Fruit fly (Drosophila melanogaster) ovary, adult (tissue): ENCODE measurements around the gene CG32243.

Source experiments
- CG17801 ChIP-seq: fragments of 200-800 bp; optimal IDR thresholded peaks from 2 replicates; lab custom pipeline; 2019; ENCODE audit warnings: missing biosample characterization, mild to moderate bottlenecking, missing genetic modification characterization, moderate library complexity; ENCODE audit not compliant: partially characterized antibody

Gene CG32243

DNA sequence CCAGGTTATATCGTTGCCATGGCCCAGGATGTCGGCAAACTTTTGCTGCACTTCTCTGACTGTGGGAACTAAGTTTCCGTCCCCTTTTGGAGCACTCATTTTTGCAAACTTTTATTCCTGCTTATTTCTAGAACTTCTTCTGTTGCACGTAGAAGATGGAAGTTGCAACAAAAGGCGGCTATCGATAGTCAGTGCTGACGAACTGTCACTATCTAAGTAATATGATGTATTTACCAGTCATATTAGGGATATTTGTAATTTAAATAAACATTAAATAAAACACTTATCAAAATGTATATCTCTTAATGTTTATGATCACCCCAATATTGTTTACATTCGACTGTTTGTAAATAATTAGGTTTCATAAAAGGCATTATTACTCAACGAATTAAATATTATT is at the start of gene CG32243:
Gene CG32243 (minus strand): TSS at position 175 of the 400 bp plus-strand sequence.
- TF ChIP-seq CG17801 (GFP tag; lab: Kevin White, UChicago), result no peak

dm6 chr3L:4590051-4590450 is 49.0 kb upstream of the CG32243 start:
- no peak for TF ChIP-seq CG17801 (GFP tag; lab: Kevin White, UChicago)

DNA sequence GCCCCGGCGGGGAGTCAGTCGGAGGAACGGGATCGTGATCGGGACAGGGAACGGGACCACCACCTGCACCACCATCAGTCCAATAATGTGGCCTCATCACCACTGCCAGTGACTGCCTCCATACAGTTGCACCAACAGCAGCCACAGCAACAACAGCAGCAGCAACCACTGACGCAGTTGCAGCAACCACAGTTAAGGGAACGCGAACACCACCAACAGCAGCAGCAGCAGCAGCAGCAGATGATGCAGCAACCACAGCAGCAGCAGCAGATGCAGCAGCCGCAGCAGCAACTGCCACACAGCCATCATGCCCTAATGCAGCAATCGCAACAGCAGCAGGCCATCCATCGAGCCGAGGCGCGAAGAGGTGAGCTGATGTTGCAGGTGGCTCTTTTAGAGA is 34.3 kb upstream of the CG32243 start:
- no peak for TF ChIP-seq CG17801 (GFP tag; lab: Kevin White, UChicago)

DNA sequence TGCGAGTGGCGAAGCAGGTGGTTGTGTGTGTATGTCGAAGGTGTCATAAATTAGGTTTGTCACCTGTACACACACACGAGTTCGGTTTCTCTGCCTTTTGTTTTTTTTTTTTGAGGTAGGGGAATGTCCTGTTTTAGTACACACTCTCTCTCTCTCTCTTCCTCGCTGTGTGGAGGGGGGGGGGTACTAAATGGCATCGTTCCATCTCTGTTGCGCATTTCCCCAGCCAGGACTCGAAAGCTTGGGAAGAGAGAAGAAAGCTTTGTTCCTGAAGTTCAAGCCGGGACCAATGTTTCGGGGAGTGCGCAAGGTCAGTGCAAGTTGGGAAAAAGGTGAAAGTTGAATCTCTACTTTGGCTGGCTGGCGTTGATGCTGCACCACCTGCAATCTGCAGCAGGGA is 33.4 kb upstream of the CG32243 start:
- no peak for TF ChIP-seq CG17801 (GFP tag; lab: Kevin White, UChicago)

DNA sequence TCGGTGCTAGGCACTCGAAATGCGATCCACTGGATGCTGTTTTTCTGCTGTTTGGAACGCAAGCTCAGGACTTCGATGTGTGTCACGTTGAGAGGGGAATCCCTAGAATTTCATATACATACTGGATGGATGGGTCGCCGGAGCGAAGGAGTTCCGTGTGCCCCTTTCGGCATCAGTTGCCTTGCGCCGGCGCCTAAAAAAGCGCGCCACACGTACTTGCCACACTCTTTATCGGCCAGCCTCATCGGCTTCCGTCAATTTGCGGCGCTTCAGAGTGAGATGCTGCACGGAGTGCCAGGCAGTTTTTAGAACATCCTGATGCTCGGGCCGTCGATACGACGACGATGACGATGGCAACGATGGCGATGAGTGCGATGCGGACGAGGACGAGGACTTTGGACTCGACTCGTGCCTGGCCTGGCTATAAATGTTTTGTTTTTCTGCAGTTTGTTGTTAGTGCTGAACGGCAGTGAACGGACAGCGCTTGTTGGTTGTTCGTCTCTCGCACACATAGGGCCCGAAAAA is 15.8 kb upstream of the CG32243 start:
- TF ChIP-seq CG17801 (GFP tag; lab: Kevin White, UChicago), result no peak

- TF ChIP-seq CG17801 (GFP tag; lab: Kevin White, UChicago), result no peak
Measured at dm6 chr3L:4555787-4556186, 14.7 kb upstream of the CG32243 start, which contains the start of gene CG42540. Gene CG42540 (plus strand): TSS chr3L:4556087.

dm6 chr3L:4555136-4555535 is 14.1 kb upstream of the CG32243 start, which contains the start of gene CG33777:
Gene CG33777 (minus strand): TSS chr3L:4555236.
- TF ChIP-seq CG17801 (GFP tag; lab: Kevin White, UChicago), result no peak

- no peak for TF ChIP-seq CG17801 (GFP tag; lab: Kevin White, UChicago)
Measured at dm6 chr3L:4554216-4554615, 13.2 kb upstream of the CG32243 start.

DNA sequence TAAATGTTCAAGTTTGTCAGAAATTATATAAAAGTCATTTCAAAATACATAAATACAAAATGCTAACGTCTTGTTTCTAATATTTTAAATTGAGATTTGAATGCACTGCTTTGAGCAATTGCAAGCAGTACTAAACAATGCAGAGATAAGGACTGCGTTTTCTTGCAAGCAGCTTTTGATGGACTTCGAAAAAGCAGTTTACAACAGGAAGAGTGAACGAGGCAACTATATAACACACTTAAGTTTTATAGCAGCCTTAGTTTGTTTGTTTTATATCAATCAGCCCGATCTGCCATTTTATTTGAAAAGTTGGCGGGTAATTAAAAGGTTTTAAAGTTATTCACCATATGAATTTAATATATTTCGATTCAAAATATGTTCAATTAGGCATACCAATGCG is 12.4 kb upstream of the CG32243 start:
- no peak for TF ChIP-seq CG17801 (GFP tag; lab: Kevin White, UChicago)

DNA sequence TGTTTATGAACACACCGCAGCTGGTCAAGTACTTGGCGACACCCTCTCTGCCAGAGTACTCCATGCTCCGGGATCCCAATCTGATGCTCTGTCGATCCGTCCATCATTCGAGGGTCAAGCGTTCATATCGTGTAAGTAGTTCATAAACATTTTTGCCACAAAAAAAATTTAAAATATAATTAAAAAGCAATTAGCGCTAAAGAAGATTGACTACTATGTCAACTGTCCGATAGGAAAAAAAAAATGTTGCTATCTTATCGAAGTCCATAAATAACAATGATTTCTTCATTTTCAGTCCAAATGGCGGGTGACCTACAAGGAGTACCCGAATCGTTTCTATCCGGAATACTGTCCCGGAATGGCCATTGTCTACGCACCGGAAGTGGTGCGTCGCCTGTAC is 10.8 kb upstream of the CG32243 start:
- no peak for TF ChIP-seq CG17801 (GFP tag; lab: Kevin White, UChicago)

DNA sequence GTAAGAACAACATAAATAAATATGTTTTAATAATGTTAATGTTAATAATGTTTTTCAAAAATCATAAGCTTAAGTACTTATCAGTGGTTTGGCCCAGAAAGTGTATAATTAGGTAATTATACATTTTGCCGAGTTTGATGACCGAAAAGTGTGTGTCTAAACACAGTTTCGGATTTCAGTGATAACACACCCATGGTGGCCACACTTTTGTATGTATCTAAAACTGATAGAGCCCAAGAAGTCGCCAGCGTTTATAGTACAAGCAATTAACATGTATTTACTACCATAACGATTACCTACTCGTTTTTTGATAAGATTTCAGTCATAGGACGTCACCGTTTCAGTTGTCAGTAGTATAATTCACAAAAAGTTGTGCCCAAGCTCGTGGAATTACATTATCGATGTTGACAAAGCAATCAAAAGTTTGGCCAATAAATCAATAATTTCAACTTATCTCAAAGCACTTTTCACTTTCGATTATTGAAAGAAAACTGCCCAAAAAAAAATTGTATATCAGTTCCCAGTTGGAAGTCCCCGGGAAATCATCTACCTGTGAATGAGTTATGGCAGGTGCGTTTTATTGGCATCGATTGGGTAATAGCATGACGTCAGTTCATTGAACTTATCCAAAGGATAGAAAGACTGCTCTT is 9.2 kb upstream of the CG32243 start:
- no peak for TF ChIP-seq CG17801 (GFP tag; lab: Kevin White, UChicago)

dm6 chr3L:4549341-4549740 is 8.3 kb upstream of the CG32243 start:
- no peak for TF ChIP-seq CG17801 (GFP tag; lab: Kevin White, UChicago)

dm6 chr3L:4548380-4548779 is 7.3 kb upstream of the CG32243 start:
- TF ChIP-seq CG17801 (GFP tag; lab: Kevin White, UChicago), result no peak

DNA sequence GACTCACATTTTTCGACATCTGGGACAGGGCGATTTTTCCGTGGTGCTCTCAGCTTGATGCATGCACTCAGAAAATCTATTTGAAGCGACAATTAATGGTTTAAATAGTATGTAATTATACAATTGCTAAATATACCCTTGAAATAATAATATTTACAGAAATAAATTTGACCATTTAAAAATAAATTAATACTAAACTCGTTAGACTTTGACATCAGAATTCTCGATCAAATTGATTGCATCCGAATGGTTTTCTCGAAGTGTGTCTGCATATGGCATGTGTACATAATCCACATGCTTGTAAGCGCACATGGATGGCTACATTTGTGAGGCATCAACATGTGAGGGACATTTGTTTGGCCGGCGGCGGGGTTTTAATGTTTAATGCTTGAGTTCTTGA is 5.6 kb upstream of the CG32243 start:
- no peak for TF ChIP-seq CG17801 (GFP tag; lab: Kevin White, UChicago)

- no peak for TF ChIP-seq CG17801 (GFP tag; lab: Kevin White, UChicago)
Measured at dm6 chr3L:4545731-4546130, 4.7 kb upstream of the CG32243 start.

DNA sequence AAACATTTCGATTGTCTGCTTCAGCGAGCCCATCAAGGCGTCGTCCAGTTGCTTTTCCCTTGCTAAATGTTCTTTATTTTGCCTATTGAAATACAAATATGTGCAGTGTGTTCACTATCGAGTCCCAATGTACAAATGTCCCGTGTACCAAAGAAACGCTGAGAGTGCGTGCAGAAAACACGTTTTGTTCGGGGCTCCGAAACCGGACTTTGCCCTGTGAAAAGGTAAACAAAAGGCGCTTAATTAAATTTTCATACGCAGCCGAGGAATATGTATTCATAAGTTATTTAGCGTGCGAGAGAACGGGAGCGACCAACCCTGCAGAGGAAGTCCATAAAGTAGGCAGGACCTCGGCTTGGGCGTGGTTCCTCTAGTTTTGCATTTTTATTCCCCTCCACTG is 4.1 kb upstream of the CG32243 start:
- no peak for TF ChIP-seq CG17801 (GFP tag; lab: Kevin White, UChicago)
